Fruit fly (Drosophila melanogaster) Kc167 (cell line): ENCODE data around the gene Osi12.

Experiments used
- h ChIP-seq: fragments of >200 bp; optimal IDR thresholded peaks from 3 replicates; lab custom pipeline; 2018; ENCODE audit warnings: missing external identifiers
- psq ChIP-seq: fragments of >200 bp; optimal IDR thresholded peaks from 2 replicates; lab custom pipeline; 2017; ENCODE audit warnings: missing external identifiers

DNA sequence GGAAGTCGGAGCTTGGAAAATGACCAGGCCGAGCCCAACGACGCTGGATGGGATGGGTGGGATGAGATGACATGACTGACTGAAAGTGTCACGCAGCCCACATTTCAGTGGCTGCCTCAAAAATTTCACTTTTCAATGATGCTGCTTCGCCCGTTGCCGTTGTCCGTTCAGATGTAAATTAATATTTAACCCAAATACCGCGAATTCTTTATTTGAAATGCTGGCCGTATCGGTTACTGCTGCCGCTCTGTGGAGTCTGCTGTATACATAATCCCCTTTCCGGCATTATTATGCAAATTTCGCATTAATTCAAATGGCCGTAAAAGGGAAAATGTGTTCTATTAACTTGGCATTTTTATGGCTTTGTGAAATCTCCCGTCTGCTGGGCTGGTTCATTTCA lies 48.0 kb upstream of the Osi12 start:
- TF ChIP-seq h, result no peak
- TF ChIP-seq psq, result no peak
